Worm (Caenorhabditis elegans) whole organism, L4/young adult: Measurements from ENCODE around the gene rbm-22.

ENCODE experiments used
- W03F9.2 ChIP-seq: fragments of 150-350 bp; optimal IDR thresholded peaks from 2 replicates; lab custom pipeline; 2014; ENCODE audit warnings: missing biosample characterization, missing genetic modification characterization
- dao-5 ChIP-seq: sonication (generic microtip); optimal IDR thresholded peaks from 2 replicates; lab custom pipeline; 2016; ENCODE audit warnings: missing genotype, missing genetic modification characterization, moderate library complexity, missing compliant biosample characterization
- him-1 ChIP-seq: sonication (generic microtip); optimal IDR thresholded peaks from 2 replicates; lab custom pipeline; 2016; ENCODE audit warnings: missing genotype, missing genetic modification reagents, missing genetic modification characterization, missing compliant biosample characterization

Gene rbm-22

DNA sequence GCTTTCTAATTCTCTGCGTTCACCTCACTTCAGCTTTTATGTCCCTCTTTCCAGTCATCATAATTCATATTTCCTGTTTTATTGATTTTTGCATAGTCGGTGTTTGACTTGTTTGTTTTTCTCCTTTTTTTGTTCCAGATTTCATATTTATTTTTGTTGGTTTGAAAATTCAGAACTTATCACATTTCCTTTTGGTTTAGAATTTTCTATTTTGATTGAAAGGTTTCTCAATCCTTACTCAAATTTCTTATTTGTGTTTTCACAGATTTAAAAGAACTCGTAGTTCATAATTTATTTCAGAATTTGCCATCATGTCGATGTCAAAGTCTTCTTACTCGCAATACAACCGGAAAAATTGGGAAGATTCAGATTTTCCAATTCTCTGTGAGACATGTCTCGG lies at the start of gene rbm-22:
TSS of gene rbm-22 (plus strand) at position 301 of the 400 bp plus-strand sequence.
- TF ChIP-seq dao-5 (tag; lab: Kevin White, UChicago) (no peak), him-1 (no peak), W03F9.2 (tag; lab: Kevin White, UChicago) (no peak)

DNA sequence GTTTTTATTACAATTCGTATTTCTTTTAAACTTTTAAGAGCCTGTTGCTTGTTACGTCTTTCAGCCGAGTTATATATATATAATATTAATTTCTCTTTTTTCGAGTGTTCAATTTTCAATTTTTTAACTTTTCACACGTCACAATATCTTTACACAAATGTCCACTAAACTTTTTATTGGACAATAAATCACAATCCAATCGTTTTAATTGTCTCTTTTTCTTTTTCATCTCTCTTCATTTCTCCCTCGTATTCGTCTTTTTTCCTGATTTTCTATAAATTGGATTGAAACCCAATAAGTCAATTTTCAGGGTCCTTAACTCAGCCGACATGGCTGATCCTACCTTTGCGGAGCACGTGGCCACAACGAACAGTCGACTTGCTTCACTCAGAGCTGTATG lies 49.1 kb upstream of the rbm-22 start, which contains the start of gene miz-1:
TSS of gene miz-1 (plus strand) at position 301 of the 400 bp plus-strand sequence.
- TF ChIP-seq him-1 (no peak), dao-5 (tag; lab: Kevin White, UChicago) (no peak)

DNA sequence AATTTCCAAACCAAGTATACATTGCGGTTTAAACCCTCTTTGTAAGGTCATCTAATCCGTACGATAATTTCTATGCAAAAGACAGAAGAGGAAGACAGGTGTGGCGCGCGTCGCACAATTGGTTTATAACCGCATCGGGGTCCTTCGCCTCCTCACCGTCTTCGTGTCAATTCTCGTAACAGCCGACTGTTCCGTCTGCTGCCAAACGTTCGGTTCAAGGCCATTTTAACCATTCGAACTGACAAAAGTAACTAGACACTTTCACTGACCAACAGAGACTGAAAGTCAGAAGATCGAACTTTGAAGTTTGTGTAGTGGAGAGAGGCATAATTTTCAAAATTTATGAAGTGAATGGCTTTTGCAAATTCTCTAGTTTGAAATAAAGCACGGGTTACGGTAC lies 45.3 kb upstream of the rbm-22 start:
- TF ChIP-seq him-1 (no peak), W03F9.2 (tag; lab: Kevin White, UChicago) (no peak), dao-5 (tag; lab: Kevin White, UChicago) (no peak)

DNA sequence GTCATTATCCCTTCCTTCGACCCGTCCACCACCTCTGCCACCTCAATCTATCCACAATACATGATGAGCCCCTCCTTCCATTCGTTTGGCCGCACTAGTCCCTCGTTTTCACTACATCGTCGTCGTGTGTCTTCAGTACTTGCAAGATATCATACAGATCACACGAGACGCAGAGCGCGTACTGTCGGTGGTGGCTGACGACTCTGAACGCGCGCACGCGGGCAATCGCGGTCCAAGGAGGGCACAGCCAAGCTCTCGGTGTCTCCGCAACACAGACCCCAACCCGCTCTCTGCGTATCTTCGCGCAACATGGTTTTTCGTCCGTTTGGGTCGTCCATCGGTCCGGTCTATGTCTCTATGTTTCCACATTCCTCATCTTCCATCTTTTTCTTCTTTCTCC lies 44.2 kb upstream of the rbm-22 start:
- TF ChIP-seq W03F9.2 (tag; lab: Kevin White, UChicago) (no peak), him-1 (no peak), dao-5 (tag; lab: Kevin White, UChicago) (no peak)

DNA sequence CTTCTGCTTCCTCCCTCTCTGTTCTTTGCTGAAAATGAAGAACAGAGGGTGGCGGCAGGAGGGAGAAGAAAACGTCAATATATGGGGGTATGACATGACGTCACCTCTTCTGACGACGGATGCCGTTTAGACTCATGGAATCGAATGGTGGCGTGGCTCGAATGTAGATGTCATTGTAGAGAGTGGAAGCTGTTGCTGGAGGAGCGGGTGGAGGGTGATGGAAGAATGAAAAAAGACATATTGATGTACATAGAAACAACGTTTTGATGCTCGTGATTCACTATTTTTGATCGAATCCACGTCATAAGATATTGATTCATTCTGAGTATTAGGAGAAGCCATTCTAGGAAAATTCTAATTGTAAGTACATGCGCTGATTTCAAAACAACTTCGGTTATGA lies 42.2 kb upstream of the rbm-22 start:
- TF ChIP-seq W03F9.2 (tag; lab: Kevin White, UChicago): no peak

DNA sequence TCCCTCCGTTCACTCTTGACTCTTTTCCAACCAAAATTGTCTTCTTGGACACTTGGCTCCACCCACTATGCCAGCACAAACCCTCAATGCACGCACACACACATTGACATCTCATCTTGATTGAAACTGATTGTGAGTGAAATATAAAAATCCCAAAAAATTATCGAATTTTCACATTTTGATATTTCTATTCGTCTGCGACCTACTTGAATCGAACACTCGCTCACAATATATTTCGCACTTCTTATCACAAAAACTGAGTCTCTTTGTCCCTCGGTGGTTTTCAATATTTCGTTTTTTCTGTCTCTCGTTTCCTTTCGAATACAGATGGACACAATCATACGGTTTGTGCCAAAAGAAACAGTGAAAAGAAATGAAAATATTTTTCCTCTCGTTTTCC lies 41.1 kb upstream of the rbm-22 start:
- TF ChIP-seq him-1 (no peak), dao-5 (tag; lab: Kevin White, UChicago) (no peak), W03F9.2 (tag; lab: Kevin White, UChicago) (no peak)

ce11 chrIV:10820837-10821671 lies 40.1 kb upstream of the rbm-22 start:
- no peak for TF ChIP-seq dao-5 (tag; lab: Kevin White, UChicago)
- no peak for TF ChIP-seq him-1
- TF ChIP-seq W03F9.2 (tag; lab: Kevin White, UChicago): no peak

ce11 chrIV:10821672-10822304 lies 39.4 kb upstream of the rbm-22 start:
- TF ChIP-seq him-1 (peak; percentile 65), W03F9.2 (tag; lab: Kevin White, UChicago) (peak; percentile 39), dao-5 (tag; lab: Kevin White, UChicago) (peak; percentile 57)

DNA sequence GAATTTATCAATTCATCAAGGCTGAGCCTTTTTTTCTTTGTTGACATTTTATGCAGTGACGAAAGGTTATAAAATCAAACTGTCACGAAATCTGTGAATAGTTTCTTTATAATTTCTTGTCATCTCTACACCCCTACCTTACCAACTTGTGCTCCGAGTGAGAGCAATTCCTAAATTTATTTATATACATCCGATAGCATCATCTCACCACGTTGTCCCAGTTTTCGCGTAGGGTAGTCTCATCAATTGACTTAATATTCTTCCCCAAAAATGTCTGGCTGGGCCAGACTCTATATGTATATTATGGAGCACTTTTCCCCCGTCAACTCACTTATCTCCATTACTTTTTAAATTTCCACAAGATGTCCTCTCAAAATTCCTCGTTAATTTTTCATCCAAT lies 35.8 kb upstream of the rbm-22 start:
- no peak for TF ChIP-seq dao-5 (tag; lab: Kevin White, UChicago)
- TF ChIP-seq W03F9.2 (tag; lab: Kevin White, UChicago): no peak
- no peak for TF ChIP-seq him-1

ce11 chrIV:10826029-10826428 lies 35.2 kb upstream of the rbm-22 start:
- TF ChIP-seq him-1 (peak; percentile 69), dao-5 (tag; lab: Kevin White, UChicago) (no peak), W03F9.2 (tag; lab: Kevin White, UChicago) (no peak)

- TF ChIP-seq W03F9.2 (tag; lab: Kevin White, UChicago) (no peak), dao-5 (tag; lab: Kevin White, UChicago) (no peak), him-1 (no peak)
Observed at ce11 chrIV:10828049-10828448, 33.2 kb upstream of the rbm-22 start, which contains the start of gene npax-3. npax-3 (minus strand) TSS chrIV:10828149.

DNA sequence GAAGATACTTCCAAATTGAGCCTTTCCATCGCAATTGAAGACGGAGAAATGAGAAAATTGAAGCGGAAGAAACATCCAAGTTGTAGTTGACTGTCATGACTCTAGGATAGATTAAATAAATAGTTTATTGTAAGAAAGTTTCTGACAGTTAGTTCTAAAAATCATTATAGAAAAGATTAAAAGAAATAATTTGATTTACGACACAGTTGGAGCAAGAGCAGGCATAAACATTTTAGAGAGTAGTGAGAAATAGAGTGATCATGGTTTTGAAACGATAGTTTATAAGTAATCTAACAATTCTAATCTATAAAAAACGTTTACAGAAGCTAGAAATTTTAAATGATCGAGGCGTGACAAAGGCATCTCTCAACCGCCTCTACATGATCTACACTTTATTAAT lies 29.1 kb upstream of the rbm-22 start, which contains the start of gene best-15:
TSS of gene best-15 (minus strand) at position 101 of the 400 bp plus-strand sequence.
- TF ChIP-seq him-1 (no peak), W03F9.2 (tag; lab: Kevin White, UChicago) (no peak), dao-5 (tag; lab: Kevin White, UChicago) (no peak)

ce11 chrIV:10842232-10842631 lies 19.0 kb upstream of the rbm-22 start:
- TF ChIP-seq him-1 (no peak), dao-5 (tag; lab: Kevin White, UChicago) (no peak), W03F9.2 (tag; lab: Kevin White, UChicago) (no peak)

DNA sequence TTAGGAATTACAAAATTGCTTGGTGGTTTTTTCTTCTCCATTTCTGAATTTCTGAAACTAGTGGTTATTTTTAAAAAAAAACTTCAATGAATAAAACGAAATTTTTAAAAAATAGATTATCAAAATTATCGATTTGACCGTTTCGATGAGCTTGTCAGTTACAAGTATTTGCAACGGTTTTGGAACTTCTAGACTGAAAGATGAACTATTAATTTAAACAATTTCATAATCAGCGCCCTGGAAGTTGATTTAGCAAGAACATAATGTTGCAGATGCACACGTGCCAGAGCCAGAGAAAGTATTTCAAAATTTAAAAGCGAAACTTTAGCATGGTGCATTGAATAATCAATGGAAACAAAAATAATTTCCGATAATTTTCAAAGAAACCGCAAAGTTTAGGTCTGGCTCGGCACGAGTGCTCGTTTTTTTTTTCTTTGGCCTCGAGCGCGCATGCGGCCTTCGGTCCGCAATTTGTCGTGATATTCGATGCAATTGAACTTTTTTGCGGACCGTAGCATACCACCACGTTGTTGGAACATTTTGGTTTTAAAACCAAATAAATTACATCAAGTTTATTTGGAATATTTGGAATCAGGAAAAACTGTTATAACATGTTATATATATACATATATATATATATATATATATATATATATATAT lies 18.4 kb upstream of the rbm-22 start, which contains the start of gene T11G6.5:
TSS of gene T11G6.5 (minus strand) at position 51 of the 660 bp plus-strand sequence.
- no peak for TF ChIP-seq dao-5 (tag; lab: Kevin White, UChicago)
- no peak for TF ChIP-seq W03F9.2 (tag; lab: Kevin White, UChicago)
- no peak for TF ChIP-seq him-1
